Worm (Caenorhabditis elegans) whole organism, L4/young adult: ENCODE data around the gene Y52E8A.3.

Experiments used
- W03F9.2 ChIP-seq: fragments of 150-350 bp; optimal IDR thresholded peaks from 2 replicates; lab custom pipeline; 2014; ENCODE audit warnings: missing biosample characterization, missing genetic modification characterization
- dao-5 ChIP-seq: sonication (generic microtip); optimal IDR thresholded peaks from 2 replicates; lab custom pipeline; 2016; ENCODE audit warnings: missing genotype, missing genetic modification characterization, moderate library complexity, missing compliant biosample characterization
- him-1 ChIP-seq: sonication (generic microtip); optimal IDR thresholded peaks from 2 replicates; lab custom pipeline; 2016; ENCODE audit warnings: missing genotype, missing genetic modification reagents, missing genetic modification characterization, missing compliant biosample characterization

DNA sequence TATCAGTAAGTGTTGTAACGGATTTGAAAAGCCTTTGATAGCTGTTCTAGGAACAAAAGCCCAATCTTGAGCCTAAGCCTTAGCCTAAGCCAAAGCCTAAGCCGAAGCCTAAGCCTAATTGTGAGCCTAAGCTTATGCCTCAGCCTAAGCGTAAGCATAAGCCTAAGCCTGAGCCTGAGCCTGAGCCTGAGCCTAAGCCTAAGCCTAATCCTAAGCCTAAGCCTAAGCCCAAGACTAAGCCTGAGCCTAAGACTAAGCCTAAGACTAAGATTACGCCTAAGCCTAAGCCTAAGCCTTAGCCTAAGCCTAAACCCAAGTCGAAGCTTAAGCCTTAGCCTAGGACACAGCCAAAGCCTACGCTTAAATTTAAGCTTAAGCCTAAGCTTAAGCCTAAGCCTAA is 29.1 kb downstream of the Y52E8A.3 start:
- TF ChIP-seq him-1 (no peak), dao-5 (tag; lab: Kevin White, UChicago) (no peak), W03F9.2 (tag; lab: Kevin White, UChicago) (no peak)
